4 worm cellular contexts compared by ENCODE assay signal in the genomic region with DNA sequence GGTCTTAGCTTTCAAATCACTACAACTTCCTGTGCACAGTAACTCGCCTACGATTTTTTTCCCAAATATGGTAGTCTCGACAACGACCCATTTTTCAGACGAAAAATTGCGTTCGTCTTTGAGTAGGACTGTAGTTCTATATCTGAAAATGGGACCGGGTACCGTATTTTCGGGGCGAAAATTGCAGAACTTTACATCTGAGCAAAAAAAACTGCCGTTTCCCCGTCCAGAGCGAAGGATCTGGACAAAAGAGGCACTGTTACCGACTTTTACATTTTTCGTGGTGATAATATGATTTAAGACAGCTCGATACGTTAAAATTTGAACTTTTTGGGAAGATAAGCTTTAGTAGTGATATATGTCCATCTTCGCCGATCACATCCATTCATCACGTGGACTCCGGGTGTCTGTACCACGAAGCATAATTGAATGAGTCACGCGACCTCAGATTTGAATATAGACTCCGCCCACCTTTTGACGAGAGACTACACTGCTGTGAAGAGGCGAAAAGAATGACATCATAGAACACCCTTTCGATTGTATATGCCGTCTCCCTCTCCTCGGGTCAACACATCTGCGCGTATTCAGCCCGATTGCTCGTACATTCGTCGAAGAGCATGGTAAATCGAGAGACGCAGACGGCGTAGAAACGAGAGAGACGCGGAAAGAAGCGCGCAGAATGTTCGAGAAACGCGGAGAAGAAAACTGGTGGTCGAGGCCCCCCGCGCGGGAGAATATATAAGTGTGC.
A peak's percentile ranks its signal among the peaks of the same experiment; 100 is the strongest.
TF ChIP-seq lines count a peak whose summit lies in the region.

No protein-coding gene starts in this region.

TF ChIP-seq in whole organism, L2 larva, 48 proteins besides CTCF, POLR2A, EP300 and RAD21 (continues in another document):
- TF ChIP-seq zag-1 (tag; optimal IDR thresholded peaks at IDR 0.05; lab: Kevin White, UChicago) (no peak), lin-13 (GFP tag; optimal IDR thresholded peaks at IDR 0.05; lab: Kevin White, UChicago) (no peak), dmd-4 (tag; optimal IDR thresholded peaks at IDR 0.05; lab: Kevin White, UChicago) (no peak), fos-1 (tag; optimal IDR thresholded peaks at IDR 0.05; lab: Kevin White, UChicago) (peak; percentile 84), R02D3.7 (tag; optimal IDR thresholded peaks at IDR 0.05; lab: Kevin White, UChicago) (no peak), lin-39 (tag; optimal IDR thresholded peaks at IDR 0.05; lab: Kevin White, UChicago) (no peak), blmp-1 (tag; optimal IDR thresholded peaks at IDR 0.05; lab: Kevin White, UChicago; ENCODE audit: insufficient read depth) (peak; percentile 43), unc-55 (GFP tag; optimal IDR thresholded peaks at IDR 0.05; lab: Kevin White, UChicago) (peak; percentile 57), alr-1 (tag; optimal IDR thresholded peaks at IDR 0.05; lab: Kevin White, UChicago) (no peak), sma-3 (GFP tag; optimal IDR thresholded peaks at IDR 0.05; lab: Kevin White, UChicago) (peak; percentile 87), ceh-82 (tag; optimal IDR thresholded peaks at IDR 0.05; lab: Kevin White, UChicago) (no peak), nhr-11 (tag; optimal IDR thresholded peaks at IDR 0.05; lab: Kevin White, UChicago) (no peak), F13H6.1 (tag; optimal IDR thresholded peaks at IDR 0.05; lab: Kevin White, UChicago) (peak; percentile 92), nhr-6 (tag; optimal IDR thresholded peaks at IDR 0.05; lab: Kevin White, UChicago) (peak; percentile 25), skn-1 (tag; optimal IDR thresholded peaks at IDR 0.05; lab: Kevin White, UChicago) (no peak), mbf-1 (tag; optimal IDR thresholded peaks at IDR 0.05; lab: Kevin White, UChicago) (no peak), unc-62 (GFP tag; optimal IDR thresholded peaks at IDR 0.05; lab: Kevin White, UChicago) (peak; percentile 23), ZK546.5 (tag; optimal IDR thresholded peaks at IDR 0.05; lab: Kevin White, UChicago) (no peak), nhr-21 (tag; optimal IDR thresholded peaks at IDR 0.05; lab: Kevin White, UChicago) (peak; percentile 93), mab-5 (tag; optimal IDR thresholded peaks at IDR 0.05; lab: Kevin White, UChicago) (peak; percentile 52), aly-2 (tag; optimal IDR thresholded peaks at IDR 0.05; lab: Kevin White, UChicago) (no peak)

TF ChIP-seq in whole organism, L4 larva, 104 proteins besides CTCF, POLR2A, EP300 and RAD21 (continues in another document):
- no peak for TF ChIP-seq saeg-2 (GFP tag; IDR thresholded peaks at IDR 0.05; lab: Robert Waterston, UW)
- TF ChIP-seq lsy-2 (tag; optimal IDR thresholded peaks at IDR 0.05; lab: Kevin White, UChicago) = peak; percentile 15 to 77
- peak; percentile 94 for TF ChIP-seq mdt-29 (GFP tag; IDR thresholded peaks at IDR 0.05; lab: Robert Waterston, UW)
- peak; percentile 58 for TF ChIP-seq zip-2 (tag; optimal IDR thresholded peaks at IDR 0.05; lab: Kevin White, UChicago)
- TF ChIP-seq R02D3.7 (tag; optimal IDR thresholded peaks at IDR 0.05; lab: Kevin White, UChicago) = no peak
- TF ChIP-seq nhr-10 (tag; optimal IDR thresholded peaks at IDR 0.05; lab: Kevin White, UChicago) = peak; percentile 62
- TF ChIP-seq zfp-2 (tag; optimal IDR thresholded peaks at IDR 0.05; lab: Kevin White, UChicago) = no peak
- no peak for TF ChIP-seq lin-39 (tag; optimal IDR thresholded peaks at IDR 0.05; lab: Kevin White, UChicago)
- peak; percentile 84 for TF ChIP-seq rbr-2 (tag; optimal IDR thresholded peaks at IDR 0.05; lab: Kevin White, UChicago)
- no peak for TF ChIP-seq nhr-237 (tag; optimal IDR thresholded peaks at IDR 0.05; lab: Kevin White, UChicago)
- TF ChIP-seq nhr-28 (tag; optimal IDR thresholded peaks at IDR 0.05; lab: Kevin White, UChicago) = peak; percentile 36
- TF ChIP-seq skn-1 (tag; optimal IDR thresholded peaks at IDR 0.05; lab: Kevin White, UChicago) = no peak
- TF ChIP-seq F37D6.2 (tag; optimal IDR thresholded peaks at IDR 0.05; lab: Kevin White, UChicago) = peak; percentile 74
- TF ChIP-seq ztf-11 (tag; optimal IDR thresholded peaks at IDR 0.05; lab: Kevin White, UChicago) = no peak
- no peak for TF ChIP-seq egl-27 (tag; optimal IDR thresholded peaks at IDR 0.05; lab: Kevin White, UChicago)
- TF ChIP-seq ceh-28 (tag; optimal IDR thresholded peaks at IDR 0.05; lab: Kevin White, UChicago) = no peak
- TF ChIP-seq daf-8 (GFP tag; IDR thresholded peaks at IDR 0.05; lab: Robert Waterston, UW) = no peak
- no peak for TF ChIP-seq lir-3 (tag; optimal IDR thresholded peaks at IDR 0.05; lab: Kevin White, UChicago)
- no peak for TF ChIP-seq unc-39 (tag; optimal IDR thresholded peaks at IDR 0.05; lab: Kevin White, UChicago)
- TF ChIP-seq dve-1 (tag; optimal IDR thresholded peaks at IDR 0.05; lab: Kevin White, UChicago; ENCODE audit: insufficient read depth) = peak; percentile 95
- no peak for TF ChIP-seq sdz-12 (GFP tag; optimal IDR thresholded peaks at IDR 0.05; lab: Kevin White, UChicago)
- peak in 1 of 2 experiments; percentile 73 for TF ChIP-seq mdl-1 (tag; optimal IDR thresholded peaks at IDR 0.05; lab: Kevin White, UChicago)

TF ChIP-seq in whole organism, late embryonic, 69 proteins besides CTCF, POLR2A, EP300 and RAD21 (continues in another document):
- TF ChIP-seq dmd-4 (tag; optimal IDR thresholded peaks at IDR 0.05; lab: Kevin White, UChicago; ENCODE audit: borderline replicate concordance) (peak; percentile 48), ceh-14 (tag; optimal IDR thresholded peaks at IDR 0.05; lab: Kevin White, UChicago) (peak; percentile 74), sox-2 (GFP tag; IDR thresholded peaks at IDR 0.05; lab: Robert Waterston, UW) (peak; percentile 85), ahr-1 (tag; optimal IDR thresholded peaks at IDR 0.05; lab: Kevin White, UChicago) (no peak), ceh-2 (tag; optimal IDR thresholded peaks at IDR 0.05; lab: Kevin White, UChicago) (peak; percentile 76), elt-4 (tag; optimal IDR thresholded peaks at IDR 0.05; lab: Kevin White, UChicago) (no peak), hlh-6 (tag; optimal IDR thresholded peaks at IDR 0.05; lab: Kevin White, UChicago) (no peak), madf-2 (tag; optimal IDR thresholded peaks at IDR 0.05; lab: Kevin White, UChicago) (no peak), nhr-11 (tag; optimal IDR thresholded peaks at IDR 0.05; lab: Kevin White, UChicago) (no peak), che-1 (tag; optimal IDR thresholded peaks at IDR 0.05; lab: Kevin White, UChicago) (no peak), npax-4 (tag; optimal IDR thresholded peaks at IDR 0.05; lab: Kevin White, UChicago) (no peak), ceh-6 (GFP tag; optimal IDR thresholded peaks at IDR 0.05; lab: Kevin White, UChicago) (no peak), gmeb-2 (tag; optimal IDR thresholded peaks at IDR 0.05; lab: Kevin White, UChicago) (no peak), fkh-6 (tag; optimal IDR thresholded peaks at IDR 0.05; lab: Kevin White, UChicago) (no peak), eyg-1 (tag; optimal IDR thresholded peaks at IDR 0.05; lab: Kevin White, UChicago) (peak; percentile 12), ceh-30 (tag; optimal IDR thresholded peaks at IDR 0.05; lab: Kevin White, UChicago) (no peak), pqm-1 (tag; optimal IDR thresholded peaks at IDR 0.05; lab: Kevin White, UChicago) (no peak), lim-6 (tag; optimal IDR thresholded peaks at IDR 0.05; lab: Kevin White, UChicago) (no peak), pax-1 (tag; optimal IDR thresholded peaks at IDR 0.05; lab: Kevin White, UChicago) (peak; percentile 18), pat-9 (tag; optimal IDR thresholded peaks at IDR 0.05; lab: Kevin White, UChicago) (no peak), ztf-16 (tag; optimal IDR thresholded peaks at IDR 0.05; lab: Kevin White, UChicago) (no peak), ets-4 (tag; optimal IDR thresholded peaks at IDR 0.05; lab: Kevin White, UChicago) (peak; percentile 85), ceh-48 (tag; optimal IDR thresholded peaks at IDR 0.05; lab: Kevin White, UChicago) (no peak), hlh-15 (tag; optimal IDR thresholded peaks at IDR 0.05; lab: Kevin White, UChicago) (no peak)

TF ChIP-seq in whole organism, mixed stage, embryonic, 35 proteins besides CTCF, POLR2A, EP300 and RAD21 (continues in another document):
- TF ChIP-seq hlh-1 (tag; optimal IDR thresholded peaks at IDR 0.05; lab: Kevin White, UChicago) = peak; percentile 27
- TF ChIP-seq sem-2 (GFP tag; optimal IDR thresholded peaks at IDR 0.05; lab: Kevin White, UChicago) = no peak
- TF ChIP-seq drap-1 (GFP tag; optimal IDR thresholded peaks at IDR 0.05; lab: Kevin White, UChicago) = peak; percentile 44
- TF ChIP-seq blmp-1 (tag; optimal IDR thresholded peaks at IDR 0.05; lab: Kevin White, UChicago) = peak; percentile 63
- peak; percentile 78 for TF ChIP-seq nhr-237 (tag; optimal IDR thresholded peaks at IDR 0.05; lab: Kevin White, UChicago)
- TF ChIP-seq ceh-43 (GFP tag; optimal IDR thresholded peaks at IDR 0.05; lab: Kevin White, UChicago) = peak; percentile 53
- TF ChIP-seq bed-3 (GFP tag; optimal IDR thresholded peaks at IDR 0.05; lab: Kevin White, UChicago) = no peak
- peak; percentile 87 for TF ChIP-seq ztf-11 (tag; optimal IDR thresholded peaks at IDR 0.05; lab: Kevin White, UChicago)
- no peak for TF ChIP-seq nhr-12 (tag; optimal IDR thresholded peaks at IDR 0.05; lab: Kevin White, UChicago)
- TF ChIP-seq mab-5 (tag; optimal IDR thresholded peaks at IDR 0.05; lab: Kevin White, UChicago) = no peak
- no peak for TF ChIP-seq ceh-83 (GFP tag; optimal IDR thresholded peaks at IDR 0.05; lab: Kevin White, UChicago)
- peak; percentile 73 for TF ChIP-seq sptf-1 (tag; optimal IDR thresholded peaks at IDR 0.05; lab: Kevin White, UChicago)
- TF ChIP-seq unc-120 (tag; optimal IDR thresholded peaks at IDR 0.05; lab: Kevin White, UChicago; ENCODE audit: poor library complexity, severe bottlenecking) = peak; percentile 52
- TF ChIP-seq mls-2 (tag; optimal IDR thresholded peaks at IDR 0.05; lab: Kevin White, UChicago) = peak; percentile 90
- peak; percentile 73 for TF ChIP-seq lsy-2 (tag; optimal IDR thresholded peaks at IDR 0.05; lab: Kevin White, UChicago)
- no peak for TF ChIP-seq zip-8 (tag; optimal IDR thresholded peaks at IDR 0.05; lab: Kevin White, UChicago)
- peak; percentile 84 for TF ChIP-seq unc-62 (GFP tag; optimal IDR thresholded peaks at IDR 0.05; lab: Kevin White, UChicago)
- TF ChIP-seq elt-3 (tag; optimal IDR thresholded peaks at IDR 0.05; lab: Kevin White, UChicago) = peak; percentile 85
- no peak for TF ChIP-seq flh-1 (GFP tag; optimal IDR thresholded peaks at IDR 0.05; lab: Kevin White, UChicago)
- peak; percentile 87 for TF ChIP-seq ham-2 (GFP tag; optimal IDR thresholded peaks at IDR 0.05; lab: Kevin White, UChicago)
- TF ChIP-seq nhr-76 (tag; optimal IDR thresholded peaks at IDR 0.05; lab: Kevin White, UChicago) = no peak
- peak; percentile 38 for TF ChIP-seq M03D4.4 (tag; optimal IDR thresholded peaks at IDR 0.05; lab: Kevin White, UChicago)
- peak; percentile 94 for TF ChIP-seq pha-4 (tag; optimal IDR thresholded peaks at IDR 0.05; lab: Kevin White, UChicago)
- TF ChIP-seq elt-1 (tag; optimal IDR thresholded peaks at IDR 0.05; lab: Kevin White, UChicago; ENCODE audit: borderline replicate concordance, insufficient read depth) = no peak
- peak; percentile 78 for TF ChIP-seq ces-1 (GFP tag; optimal IDR thresholded peaks at IDR 0.05; lab: Kevin White, UChicago)
- peak; percentile 34 for TF ChIP-seq lin-32 (GFP tag; optimal IDR thresholded peaks at IDR 0.05; lab: Kevin White, UChicago)
